Fruit fly (Drosophila melanogaster) S2 (cell line): ENCODE data around the gene CG11504.

Source experiments
- CG8478 ChIP-seq: fragments of >200 bp; optimal IDR thresholded peaks from 2 replicates; lab custom pipeline; 2018
- CTCF ChIP-seq, 2 experiments: fragments of >200 bp; optimal IDR thresholded peaks; 2 replicates each; lab custom pipeline; 2018

- no peak for TF ChIP-seq CTCF (optimal IDR thresholded peaks at IDR 0.05; lab: Kevin White, UChicago)
- TF ChIP-seq CG8478 = no peak
These were observed 34.6 kb downstream of the CG11504 start for dm6 chr3R:30032281-30032680.
